ENCODE assay signal across 1 fruit fly cellular context in the genomic region with DNA sequence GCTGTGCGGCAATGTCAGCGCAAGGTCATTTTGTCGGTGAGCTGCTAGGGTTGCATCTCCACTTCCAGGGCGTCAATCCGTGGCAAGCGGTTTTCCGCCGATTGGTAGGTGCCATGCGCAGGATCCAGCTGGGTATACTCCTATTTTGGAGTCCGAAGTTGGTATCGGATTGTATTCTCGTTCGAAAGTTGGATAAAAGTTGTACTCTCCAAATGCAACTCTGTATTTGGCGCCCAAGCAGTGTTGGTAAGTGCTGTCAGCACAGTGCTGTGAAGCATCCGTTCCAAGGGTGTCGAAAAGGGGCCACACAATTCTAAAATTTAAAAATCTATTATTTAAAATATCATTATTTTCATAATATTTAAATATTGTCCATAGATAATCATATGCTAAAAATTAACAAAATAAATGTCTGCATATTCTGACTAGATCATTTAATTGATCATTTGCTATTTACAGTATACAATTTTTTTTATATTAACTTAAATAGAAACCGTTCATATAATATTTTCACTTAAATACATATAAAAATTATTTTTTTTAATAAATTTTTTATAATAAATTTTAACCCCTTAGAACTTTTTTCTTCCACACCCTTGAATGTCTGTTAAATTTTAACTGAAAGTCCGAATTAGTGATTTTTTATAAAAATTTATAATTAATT.
TF ChIP-seq lines count a peak whose summit lies in the region.

No protein-coding gene starts in this region.

TF ChIP-seq in whole organism, embryonic, 481 proteins besides CTCF, POLR2A, EP300 and RAD21 (continued from another document):
- peak; percentile 85 for TF ChIP-seq CG7987 (GFP tag; optimal IDR thresholded peaks at IDR 0.05; lab: Kevin White, UChicago)
- peak; percentile 53 for TF ChIP-seq bigmax (GFP tag; optimal IDR thresholded peaks at IDR 0.05; lab: Kevin White, UChicago)
- peak; percentile 49; the same call in 1 of the 2 replicates for TF ChIP-seq CG43689 (GFP tag; IDR thresholded peaks at IDR 0.05; lab: Robert Waterston, UW)
- TF ChIP-seq pb (GFP tag; optimal IDR thresholded peaks at IDR 0.05; lab: Kevin White, UChicago): peak; percentile 75
- peak; percentile 86 for TF ChIP-seq chn (GFP tag; optimal IDR thresholded peaks at IDR 0.05; lab: Kevin White, UChicago)
- peak; percentile 50 for TF ChIP-seq Ravus (GFP tag; IDR thresholded peaks at IDR 0.05; lab: Robert Waterston, UW)
- peak; percentile 83 for TF ChIP-seq PHDP (tag; optimal IDR thresholded peaks at IDR 0.05; lab: Kevin White, UChicago)
- TF ChIP-seq CG1024 (GFP tag; IDR thresholded peaks at IDR 0.05; lab: Robert Waterston, UW): peak; percentile 68
- peak; percentile 42 for TF ChIP-seq CG10321 (GFP tag; IDR thresholded peaks at IDR 0.05; lab: Robert Waterston, UW)
- TF ChIP-seq Hr51 (GFP tag; optimal IDR thresholded peaks at IDR 0.05; lab: Kevin White, UChicago): peak; percentile 89 to 91
- TF ChIP-seq lab (GFP tag; optimal IDR thresholded peaks at IDR 0.05; lab: Kevin White, UChicago): peak; percentile 94
- no peak for TF ChIP-seq CG7271 (tag; optimal IDR thresholded peaks at IDR 0.05; lab: Kevin White, UChicago)
- TF ChIP-seq Bdp1 (GFP tag; optimal IDR thresholded peaks at IDR 0.05; lab: Kevin White, UChicago): peak; percentile 74
- peak; percentile 87 for TF ChIP-seq CG10654 (GFP tag; optimal IDR thresholded peaks at IDR 0.05; lab: Kevin White, UChicago)
- no peak for TF ChIP-seq eve (GFP tag; optimal IDR thresholded peaks at IDR 0.05; lab: Kevin White, UChicago)
- TF ChIP-seq CG17361 (GFP tag; IDR thresholded peaks at IDR 0.05; lab: Robert Waterston, UW): no peak; the same call in 2 of the 3 replicates
- TF ChIP-seq CG6854 (GFP tag; optimal IDR thresholded peaks at IDR 0.05; lab: Kevin White, UChicago): peak; percentile 72
- TF ChIP-seq CG6175 (GFP tag; IDR thresholded peaks at IDR 0.05; lab: Robert Waterston, UW): peak; percentile 81
- TF ChIP-seq CG18262 (tag; optimal IDR thresholded peaks at IDR 0.05; lab: Kevin White, UChicago): peak; percentile 94
- TF ChIP-seq grn (GFP tag; optimal IDR thresholded peaks at IDR 0.05; lab: Kevin White, UChicago): no peak
- TF ChIP-seq pfk (GFP tag; optimal IDR thresholded peaks at IDR 0.05; lab: Kevin White, UChicago): peak; percentile 60
- TF ChIP-seq fd3F (GFP tag; optimal IDR thresholded peaks at IDR 0.05; lab: Kevin White, UChicago): peak; percentile 78
- TF ChIP-seq jumu (GFP tag; optimal IDR thresholded peaks at IDR 0.05; lab: Kevin White, UChicago): peak; percentile 80
- TF ChIP-seq fd102C (GFP tag; optimal IDR thresholded peaks at IDR 0.05; lab: Kevin White, UChicago): peak; percentile 27
- peak; percentile 93 for TF ChIP-seq E2f2 (GFP tag; IDR thresholded peaks at IDR 0.05; lab: Robert Waterston, UW)
- TF ChIP-seq ara (GFP tag; IDR thresholded peaks at IDR 0.05; lab: Robert Waterston, UW): peak; percentile 76
TF ChIP-seq in whole organism, embryonic: peak in this region for 406.
